Fruit fly (Drosophila melanogaster): ENCODE measurements around the gene Ir94e.

Ir94e gene

DNA sequence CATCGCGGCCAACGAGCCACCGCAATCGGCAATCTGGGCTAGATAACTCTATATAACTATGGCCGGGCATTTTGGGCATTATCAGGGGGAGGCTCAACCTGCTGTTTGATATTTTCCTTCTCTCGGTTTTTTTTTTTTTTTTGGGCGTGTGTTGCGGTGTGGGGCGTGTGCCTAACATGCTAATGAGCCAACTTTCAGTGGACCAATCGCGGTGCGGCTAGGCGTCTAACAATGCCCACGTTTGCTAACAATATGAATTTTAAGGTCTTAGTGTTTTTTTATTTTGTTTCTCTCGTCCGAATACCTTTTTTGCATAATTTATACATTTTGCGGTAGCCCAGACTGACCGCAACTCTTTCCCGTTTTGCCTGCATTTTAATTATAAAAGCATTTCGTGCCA lies 16.6 kb downstream of the Ir94e start:
- TF ChIP-seq noc (tag; optimal IDR thresholded peaks at IDR 0.05), result no peak

DNA sequence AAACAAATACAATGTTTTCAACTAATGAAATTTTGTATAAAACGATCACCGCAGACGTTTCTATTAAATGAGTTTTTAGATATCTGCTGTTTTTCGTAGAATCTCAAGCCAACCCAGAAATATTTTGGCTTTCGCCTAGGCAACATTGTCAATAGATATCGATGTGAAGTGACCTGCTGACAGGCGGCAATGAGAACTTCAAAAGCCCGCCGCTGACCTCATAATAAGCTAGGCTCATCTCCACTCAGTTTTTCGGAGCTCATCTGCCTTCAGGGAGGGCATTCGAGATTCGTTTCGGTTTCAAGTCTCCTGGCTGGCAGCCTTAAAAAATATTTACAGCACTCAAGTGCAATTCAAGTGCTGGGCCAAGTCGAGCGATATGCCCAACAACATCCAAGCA lies 19.8 kb downstream of the Ir94e start:
- TF ChIP-seq noc (tag; optimal IDR thresholded peaks at IDR 0.05), result no peak

DNA sequence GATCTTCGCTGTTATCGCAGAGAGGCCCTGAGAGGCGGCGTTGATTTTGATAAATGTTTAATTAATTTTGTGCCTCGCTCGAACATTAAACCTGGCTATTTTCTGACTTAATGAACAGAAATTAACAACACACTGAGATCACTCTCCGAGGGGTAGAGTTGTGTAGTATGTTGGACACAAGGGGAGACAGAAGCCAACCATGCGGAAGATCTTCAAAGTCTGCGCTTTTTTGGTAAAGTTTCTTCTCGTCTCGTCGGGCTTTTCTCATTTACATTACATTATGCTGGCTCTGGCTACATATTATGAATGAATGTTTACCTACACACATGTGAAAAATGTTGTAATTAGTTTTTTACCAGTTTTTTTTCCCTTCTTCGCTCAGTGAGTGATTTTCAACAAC lies 20.6 kb downstream of the Ir94e start, which contains the start of gene CG43694:
Gene CG43694 (minus strand): TSS at position 101 of the 400 bp plus-strand sequence.
- no peak for TF ChIP-seq noc (tag; optimal IDR thresholded peaks at IDR 0.05)

DNA sequence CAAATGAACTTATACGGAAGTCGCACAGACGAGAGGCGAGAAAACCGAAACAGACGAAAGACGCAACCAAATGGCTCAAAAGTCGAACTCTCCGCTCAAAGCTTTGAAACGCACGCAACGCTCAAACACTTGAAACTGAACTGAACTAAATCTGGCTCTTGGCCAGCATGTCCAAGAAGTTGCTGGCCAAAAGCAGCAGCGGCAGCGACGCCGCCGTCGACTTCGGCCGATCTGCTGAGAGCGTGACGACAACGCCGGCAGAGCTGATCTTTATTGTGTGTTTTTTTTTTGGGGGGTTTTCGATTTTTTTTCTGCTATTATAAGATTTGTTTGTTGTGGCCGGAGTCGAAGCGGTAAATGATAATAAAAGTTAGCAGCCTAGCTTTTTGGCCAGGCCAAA lies 26.0 kb downstream of the Ir94e start:
- TF ChIP-seq noc (tag; optimal IDR thresholded peaks at IDR 0.05), result no peak

DNA sequence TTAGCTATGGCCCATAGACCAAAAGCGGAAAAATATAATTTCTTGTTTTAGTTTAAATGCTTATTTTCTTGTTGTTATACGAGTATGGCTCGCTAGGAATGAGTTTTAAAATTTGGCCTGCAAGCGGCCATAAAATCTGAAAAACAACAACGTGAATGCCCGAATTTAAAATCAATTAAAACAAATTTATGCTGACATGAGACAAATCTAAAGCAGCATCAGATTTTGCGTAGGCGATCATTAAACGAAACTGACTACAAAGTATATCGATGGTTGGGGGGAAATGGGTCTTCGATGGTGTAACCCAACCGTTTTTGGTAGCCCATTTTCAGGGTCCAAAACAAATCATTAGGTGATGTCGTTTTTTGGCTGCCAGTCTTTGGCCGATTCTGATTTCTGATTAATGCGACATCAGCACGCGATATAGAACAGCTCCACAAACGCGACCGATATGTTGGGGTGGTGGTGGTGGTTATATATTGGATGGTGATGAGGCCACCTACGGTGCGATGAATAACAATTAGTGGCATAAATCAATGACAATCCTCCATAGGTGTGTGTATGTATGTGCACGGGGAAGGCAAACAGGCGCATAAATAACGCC lies 33.0 kb downstream of the Ir94e start:
- no peak for TF ChIP-seq noc (tag; optimal IDR thresholded peaks at IDR 0.05)

DNA sequence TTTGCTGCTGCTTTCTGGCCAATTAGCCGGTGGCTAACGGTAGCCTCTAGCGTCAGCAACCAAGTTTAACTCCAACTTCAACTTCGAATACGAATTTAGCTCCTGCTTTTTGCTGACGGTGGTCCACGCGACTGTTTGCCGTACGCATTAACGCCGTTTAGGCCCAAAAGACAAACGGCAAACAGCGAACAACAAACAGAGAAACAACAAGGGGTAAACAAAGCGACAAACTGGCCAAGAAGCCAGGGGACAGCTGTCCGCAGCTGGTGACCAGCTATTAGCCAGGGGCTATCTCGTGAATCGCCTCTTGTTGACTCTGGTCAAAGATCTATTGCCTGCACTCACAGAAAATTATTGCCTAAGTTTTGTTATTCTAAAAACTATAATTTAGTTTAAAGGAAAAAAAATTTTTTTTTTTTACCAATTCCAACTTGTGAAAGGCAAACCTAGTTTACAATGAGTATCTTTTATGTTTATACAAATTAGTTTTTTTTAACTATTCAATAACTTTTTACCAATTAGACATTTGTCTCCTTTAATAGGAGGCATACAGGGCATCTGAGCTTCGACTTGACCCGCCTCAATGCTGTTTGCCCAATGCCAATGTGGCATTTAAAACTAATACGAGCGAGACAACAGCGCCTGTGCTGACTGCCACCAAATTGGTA lies 40.1 kb downstream of the Ir94e start:
- no peak for TF ChIP-seq noc (tag; optimal IDR thresholded peaks at IDR 0.05)

DNA sequence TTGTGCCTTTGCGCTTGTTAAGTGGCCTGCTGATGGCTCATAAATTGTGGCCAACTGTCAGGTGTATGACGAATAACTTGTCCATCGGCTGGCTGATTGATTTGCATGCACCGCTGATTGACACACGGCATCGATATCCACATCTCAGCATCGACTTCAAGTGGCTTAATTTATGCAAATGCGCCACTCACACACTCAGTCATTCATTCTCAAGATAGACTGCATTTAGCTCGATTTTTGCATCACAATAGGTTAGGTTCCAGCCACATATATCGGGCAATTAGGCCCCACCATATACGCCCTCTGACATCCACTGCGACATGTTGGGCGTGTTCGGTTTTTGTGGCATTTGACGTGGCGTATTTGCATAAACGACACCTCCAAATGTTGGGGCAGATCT lies 50.6 kb downstream of the Ir94e start:
- no peak for TF ChIP-seq noc (tag; optimal IDR thresholded peaks at IDR 0.05)

Data from whole organism, larva.